Fruit fly (Drosophila melanogaster): Measurements from ENCODE around the gene Rpt6R.

- TF ChIP-seq Mnt (GFP tag; optimal IDR thresholded peaks at IDR 0.05) (peak; percentile 11), kay (GFP tag; ENCODE audit: borderline replicate concordance) (no peak), toe (GFP tag; optimal IDR thresholded peaks at IDR 0.05) (peak; percentile 65), cnc (optimal IDR thresholded peaks at IDR 0.05) (no peak), CG33017 (tag; optimal IDR thresholded peaks at IDR 0.05) (no peak), CG12768 (GFP tag; optimal IDR thresholded peaks at IDR 0.05) (no peak), CG7045 (GFP tag; optimal IDR thresholded peaks at IDR 0.05) (peak; percentile 34), CG1620 (GFP tag; optimal IDR thresholded peaks at IDR 0.05) (peak; percentile 49), CG7101 (tag; optimal IDR thresholded peaks at IDR 0.05) (peak; percentile 20), cic (GFP tag; optimal IDR thresholded peaks at IDR 0.05) (no peak)
Measured at dm6 chr3R:30601440-30602256, 18.2 kb upstream of the Rpt6R start, which contains the start of the genes CG2246 and CG31021.

All from whole organism, adult.